Worm (Caenorhabditis elegans): ENCODE data around the gene T04F3.4.
A peak's percentile ranks its signal among the peaks of the same experiment; 100 is the strongest.

The T04F3.4 gene

DNA sequence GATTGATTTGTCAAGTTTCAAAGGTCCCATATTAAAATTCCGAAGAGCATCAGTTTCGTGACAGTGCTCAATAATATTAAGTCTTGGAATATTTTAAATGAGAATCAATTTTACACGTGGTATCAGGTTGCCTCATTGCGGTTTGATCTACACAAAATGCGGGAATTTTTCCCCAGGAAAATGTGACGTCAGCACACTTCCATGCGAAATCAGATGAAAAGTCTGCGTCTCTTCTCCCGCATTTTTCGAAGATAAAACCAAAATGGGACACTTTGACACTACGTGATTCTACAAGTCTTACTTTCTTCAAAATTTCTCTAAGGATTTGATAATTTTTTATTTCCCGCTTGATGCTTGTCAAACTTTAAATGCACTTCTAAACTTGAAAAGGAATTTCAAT, 40.0 kb downstream of the T04F3.4 start:
- TF ChIP-seq akir-1 (GFP tag; optimal IDR thresholded peaks at IDR 0.05): no peak
- TF ChIP-seq pha-4 (tag; optimal IDR thresholded peaks at IDR 0.05): no peak
- TF ChIP-seq tlf-1 (GFP tag; optimal IDR thresholded peaks at IDR 0.05): no peak
- TF ChIP-seq egrh-3 (GFP tag; IDR thresholded peaks at IDR 0.05): no peak
- TF ChIP-seq K11D2.4 (GFP tag; IDR thresholded peaks at IDR 0.05): no peak
- TF ChIP-seq snpc-1.3 (tag; optimal IDR thresholded peaks at IDR 0.05; ENCODE audit: insufficient read depth): no peak
- TF ChIP-seq mel-28 (tag; optimal IDR thresholded peaks at IDR 0.05; ENCODE audit: borderline replicate concordance): no peak

DNA sequence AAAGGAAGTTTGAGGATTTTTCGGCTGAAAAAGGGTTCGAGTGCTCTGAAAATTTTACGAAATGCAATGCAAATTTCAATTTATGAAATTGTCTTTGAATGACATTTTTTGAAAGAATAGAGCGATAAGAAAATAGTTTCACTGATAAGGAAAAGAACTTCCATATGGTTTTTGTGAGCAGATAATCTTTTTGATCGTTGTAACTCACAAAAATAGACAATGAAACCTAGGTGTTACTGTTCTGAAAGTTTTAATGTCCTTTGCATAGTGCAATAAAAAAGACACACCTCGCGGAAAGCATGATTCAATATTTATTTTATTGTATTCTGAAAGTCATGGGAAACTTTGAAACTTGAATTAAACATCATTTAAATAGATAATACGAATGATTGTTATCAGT, 45.9 kb downstream of the T04F3.4 start:
- TF ChIP-seq nhr-80 (tag; optimal IDR thresholded peaks at IDR 0.05) (peak; percentile 59), rec-8 (tag; optimal IDR thresholded peaks at IDR 0.05) (no peak)

ce11 chrV:11715797-11716196, 47.1 kb downstream of the T04F3.4 start, which contains the start of gene tre-3:
TSS of gene tre-3 (minus strand) at chrV:11715903.
- TF ChIP-seq nhr-80 (tag; optimal IDR thresholded peaks at IDR 0.05) (peak; percentile 50), Y53G8AR.9 (GFP tag; conservative IDR thresholded peaks at IDR 0.05) (no peak)

All from whole organism, young adult.